Fruit fly (Drosophila melanogaster): ENCODE results near the gene Tengl3.
A peak's percentile ranks its signal among the peaks of the same experiment; 100 is the strongest.

Gene Tengl3

dm6 chr2L:2202853-2203717 lies 35.0 kb downstream of the Tengl3 start:
- TF ChIP-seq Sox14 (GFP tag; optimal IDR thresholded peaks at IDR 0.05) (peak; percentile 87), CG10669 (GFP tag; optimal IDR thresholded peaks at IDR 0.05) (peak; percentile 14), CG10631 (GFP tag; optimal IDR thresholded peaks at IDR 0.05) (peak; percentile 7), fd85E (GFP tag; optimal IDR thresholded peaks at IDR 0.05) (peak; percentile 44), eg (GFP tag; IDR thresholded peaks at IDR 0.05) (no peak; the same call in 1 of the 3 replicates), dsx (GFP tag; optimal IDR thresholded peaks at IDR 0.05; ENCODE audit: poor library complexity, severe bottlenecking) (peak; percentile 85), Eip78C (GFP tag) (peak; percentile 90), CG8119 (GFP tag; IDR thresholded peaks at IDR 0.05) (peak; percentile 64; the same call in 1 of the 3 replicates), Eip75B (GFP tag; optimal IDR thresholded peaks at IDR 0.05) (peak; percentile 75), ss (GFP tag; optimal IDR thresholded peaks at IDR 0.05) (peak; percentile 72 to 90), CG6854 (GFP tag; optimal IDR thresholded peaks at IDR 0.05) (peak; percentile 87), spab (GFP tag; optimal IDR thresholded peaks at IDR 0.05) (peak; percentile 10), Eip93F (GFP tag; optimal IDR thresholded peaks at IDR 0.05) (no peak), acj6 (GFP tag; optimal IDR thresholded peaks at IDR 0.05) (peak; percentile 47), CG6163 (GFP tag; IDR thresholded peaks at IDR 0.05) (peak; percentile 81), dac (GFP tag; optimal IDR thresholded peaks at IDR 0.05) (peak; percentile 7), CG34406 (GFP tag; optimal IDR thresholded peaks at IDR 0.05) (no peak), Ets96B (tag; optimal IDR thresholded peaks at IDR 0.05) (peak; percentile 24), pdm3 (GFP tag; optimal IDR thresholded peaks at IDR 0.05) (no peak), CG3032 (tag; optimal IDR thresholded peaks at IDR 0.05) (peak; percentile 45), CG11762 (GFP tag; optimal IDR thresholded peaks at IDR 0.05; ENCODE audit: insufficient read depth) (peak; percentile 40), OdsH (GFP tag; optimal IDR thresholded peaks at IDR 0.05) (peak; percentile 25), CG15336 (GFP tag; IDR thresholded peaks at IDR 0.05) (peak; percentile 54), CG3919 (GFP tag; optimal IDR thresholded peaks at IDR 0.05) (peak; percentile 32), CG11294 (GFP tag; IDR thresholded peaks at IDR 0.05) (peak; percentile 24; the same call in 1 of the 2 replicates), CG7368 (GFP tag; optimal IDR thresholded peaks at IDR 0.05) (peak; percentile 6), Sox15 (GFP tag; optimal IDR thresholded peaks at IDR 0.05) (no peak), Hr4 (GFP tag; optimal IDR thresholded peaks at IDR 0.05) (no peak), CG32006 (GFP tag; optimal IDR thresholded peaks at IDR 0.05) (peak; percentile 59), Met (GFP tag; optimal IDR thresholded peaks at IDR 0.05) (peak; percentile 66), CG8632 (GFP tag; optimal IDR thresholded peaks at IDR 0.05) (no peak), Gug (GFP tag; IDR thresholded peaks at IDR 0.05) (peak; percentile 66; the same call in 1 of the 2 replicates), Blimp-1 (GFP tag; optimal IDR thresholded peaks at IDR 0.05) (peak; percentile 99), topi (GFP tag; optimal IDR thresholded peaks at IDR 0.05) (no peak), lz (GFP tag; optimal IDR thresholded peaks at IDR 0.05) (peak; percentile 4), CG8319 (GFP tag; optimal IDR thresholded peaks at IDR 0.05) (no peak), Lpt (GFP tag; optimal IDR thresholded peaks at IDR 0.05) (peak; percentile 92), Smox (GFP tag; optimal IDR thresholded peaks at IDR 0.05) (no peak), esn (GFP tag; optimal IDR thresholded peaks at IDR 0.05) (peak; percentile 18), vri (GFP tag; optimal IDR thresholded peaks at IDR 0.05) (peak; percentile 80), CG31627 (GFP tag; optimal IDR thresholded peaks at IDR 0.05) (no peak), CG16779 (tag; optimal IDR thresholded peaks at IDR 0.05) (peak; percentile 39), Hr39 (GFP tag; optimal IDR thresholded peaks at IDR 0.05) (no peak), achi (GFP tag; optimal IDR thresholded peaks at IDR 0.05) (peak; percentile 37), CG6808 (GFP tag; optimal IDR thresholded peaks at IDR 0.05) (peak; percentile 64), CG11902 (GFP tag; optimal IDR thresholded peaks at IDR 0.05) (no peak), net (GFP tag; optimal IDR thresholded peaks at IDR 0.05) (peak; percentile 60), Hr38 (GFP tag; optimal IDR thresholded peaks at IDR 0.05) (no peak), CG1621 (tag; optimal IDR thresholded peaks at IDR 0.05) (peak; percentile 57), salr (GFP tag; optimal IDR thresholded peaks at IDR 0.05) (peak; percentile 35 to 37)

All from whole organism, prepupa.